Fruit fly (Drosophila melanogaster): ENCODE results near the gene Dys.

Dys gene

dm6 chr3R:19463874-19464549, 3.1 kb downstream of the Dys start (continued):
- TF ChIP-seq ssp (GFP tag; IDR thresholded peaks at IDR 0.05) (no peak), CkIIα-i1 (GFP tag; IDR thresholded peaks at IDR 0.05) (no peak), Hr39 (optimal IDR thresholded peaks at IDR 0.05) (no peak), CG18619 (GFP tag; optimal IDR thresholded peaks at IDR 0.05) (peak; percentile 64), Drgx (GFP tag; IDR thresholded peaks at IDR 0.05) (no peak), croc (GFP tag; conservative IDR thresholded peaks at IDR 0.05) (no peak), HHEX (GFP tag; optimal IDR thresholded peaks at IDR 0.05) (peak; percentile 71), Hand (GFP tag; optimal IDR thresholded peaks at IDR 0.05) (peak; percentile 9), ap (GFP tag; IDR thresholded peaks at IDR 0.05) (no peak), slou (GFP tag; optimal IDR thresholded peaks at IDR 0.05) (no peak), Fer2 (tag; optimal IDR thresholded peaks at IDR 0.05) (no peak), br (optimal IDR thresholded peaks at IDR 0.05) (no peak), luna (GFP tag; optimal IDR thresholded peaks at IDR 0.05) (no peak), da (GFP tag; optimal IDR thresholded peaks at IDR 0.05) (no peak), CG10431 (GFP tag; optimal IDR thresholded peaks at IDR 0.05) (peak; percentile 80), al (GFP tag; IDR thresholded peaks at IDR 0.05) (no peak), CG12391 (tag; optimal IDR thresholded peaks at IDR 0.05) (peak; percentile 48), CG32772 (GFP tag; IDR thresholded peaks at IDR 0.05) (0 out of 2 replicates have a peak, but pooled peaks have one; percentile 9), kni (GFP tag; optimal IDR thresholded peaks at IDR 0.05) (peak; percentile 91), CG17361 (GFP tag; IDR thresholded peaks at IDR 0.05) (no peak), sens-2 (GFP tag; IDR thresholded peaks at IDR 0.05) (peak; percentile 43; the same call in 1 of the 2 replicates), Pdp1 (GFP tag; optimal IDR thresholded peaks at IDR 0.05) (peak; percentile 18 to 51), fd102C (GFP tag; optimal IDR thresholded peaks at IDR 0.05) (peak; percentile 69), Sry-δ (GFP tag; optimal IDR thresholded peaks at IDR 0.05) (no peak), yki (optimal IDR thresholded peaks at IDR 0.05) (no peak), fru (optimal IDR thresholded peaks at IDR 0.05) (no peak), CG1792 (GFP tag; optimal IDR thresholded peaks at IDR 0.05) (peak; percentile 23), Asciz (GFP tag; optimal IDR thresholded peaks at IDR 0.05) (peak; percentile 94), CG11247 (GFP tag; IDR thresholded peaks at IDR 0.05) (peak; percentile 34; the same call in 1 of the 2 replicates), pan (optimal IDR thresholded peaks at IDR 0.05) (no peak), pan (GFP tag; optimal IDR thresholded peaks at IDR 0.05 in 1 of 2, IDR thresholded peaks at IDR 0.05 in 1 of 2) (no peak), corto (GFP tag; optimal IDR thresholded peaks at IDR 0.05) (no peak), kah (GFP tag; optimal IDR thresholded peaks at IDR 0.05) (peak; percentile 69), MTF-1 (GFP tag; optimal IDR thresholded peaks at IDR 0.05; ENCODE audit: borderline replicate concordance) (peak; percentile 73), Chrac-16 (GFP tag; optimal IDR thresholded peaks at IDR 0.05) (no peak), D19B (GFP tag; optimal IDR thresholded peaks at IDR 0.05) (peak; percentile 25), CG3847 (GFP tag; IDR thresholded peaks at IDR 0.05) (no peak), CG7271 (tag; optimal IDR thresholded peaks at IDR 0.05) (peak; percentile 60), CG10366 (GFP tag; IDR thresholded peaks at IDR 0.05) (no peak), CG15479 (GFP tag; optimal IDR thresholded peaks at IDR 0.05) (peak; percentile 78), hth (optimal IDR thresholded peaks at IDR 0.05) (no peak), CG11456 (GFP tag; IDR thresholded peaks at IDR 0.05) (no peak), CG17328 (GFP tag; IDR thresholded peaks at IDR 0.05) (peak; percentile 63), CG7987 (GFP tag; optimal IDR thresholded peaks at IDR 0.05) (peak; percentile 77), slp2 (GFP tag; optimal IDR thresholded peaks at IDR 0.05) (no peak), schlank (tag; optimal IDR thresholded peaks at IDR 0.05) (peak; percentile 35), Sox102F (GFP tag; optimal IDR thresholded peaks at IDR 0.05) (peak; percentile 64), CG32532 (GFP tag; IDR thresholded peaks at IDR 0.05) (no peak), Tbp (GFP tag; optimal IDR thresholded peaks at IDR 0.05) (no peak), CG10654 (GFP tag; optimal IDR thresholded peaks at IDR 0.05) (peak; percentile 29)
